Fruit fly (Drosophila melanogaster): ENCODE measurements around the gene Mau2.
A peak's percentile ranks its signal among the peaks of the same experiment; 100 is the strongest.

Gene Mau2

dm6 chr3R:15213362-15213989 is 4.5 kb downstream of the Mau2 start, which contains the start of the genes CG6654 and CG4210 (continued):
- TF ChIP-seq dimm (GFP tag; IDR thresholded peaks at IDR 0.05) (no peak), fru (optimal IDR thresholded peaks at IDR 0.05) (no peak), knrl (GFP tag; IDR thresholded peaks at IDR 0.05; ENCODE audit: partially characterized antibody) (peak; percentile 58; the same call in 2 of the 3 replicates), klu (GFP tag; IDR thresholded peaks at IDR 0.05) (no peak), z (GFP tag; IDR thresholded peaks at IDR 0.05) (no peak), crol (GFP tag; IDR thresholded peaks at IDR 0.05) (no peak), CG10959 (GFP tag; IDR thresholded peaks at IDR 0.05) (no peak), dan (GFP tag; IDR thresholded peaks at IDR 0.05) (no peak), Poxn (GFP tag; IDR thresholded peaks at IDR 0.05) (no peak), dysf (GFP tag; IDR thresholded peaks at IDR 0.05) (no peak; the same call in 2 of the 3 replicates), NK7.1 (GFP tag; optimal IDR thresholded peaks at IDR 0.05) (no peak), CG17802 (tag; optimal IDR thresholded peaks at IDR 0.05) (no peak), gfzf (GFP tag; optimal IDR thresholded peaks at IDR 0.05) (peak; percentile 86), pum (GFP tag; optimal IDR thresholded peaks at IDR 0.05) (no peak), twi (tag; optimal IDR thresholded peaks at IDR 0.05) (no peak), Ets65A (GFP tag) (no peak), jigr1 (GFP tag; IDR thresholded peaks at IDR 0.05) (no peak), CG11085 (GFP tag; IDR thresholded peaks at IDR 0.05) (no peak), Sry-β (GFP tag; optimal IDR thresholded peaks at IDR 0.05) (peak; percentile 15), slp2 (GFP tag; optimal IDR thresholded peaks at IDR 0.05) (no peak), kah (GFP tag; optimal IDR thresholded peaks at IDR 0.05) (no peak), tna (GFP tag; IDR thresholded peaks at IDR 0.05; ENCODE audit: partially characterized antibody) (no peak), peb (GFP tag; IDR thresholded peaks at IDR 0.05) (no peak), Max (GFP tag; optimal IDR thresholded peaks at IDR 0.05) (peak; percentile 14), Fer3 (tag; optimal IDR thresholded peaks at IDR 0.05) (no peak), chif (GFP tag; optimal IDR thresholded peaks at IDR 0.05) (no peak), Dll (GFP tag; IDR thresholded peaks at IDR 0.05; ENCODE audit: partially characterized antibody) (peak; percentile 69), CG3065 (GFP tag; optimal IDR thresholded peaks at IDR 0.05) (no peak), ken (GFP tag; IDR thresholded peaks at IDR 0.05) (no peak), E2f1 (GFP tag; IDR thresholded peaks at IDR 0.05) (no peak), tap (tag; optimal IDR thresholded peaks at IDR 0.05) (no peak), mam (GFP tag; optimal IDR thresholded peaks at IDR 0.05) (no peak), zf30C (GFP tag; optimal IDR thresholded peaks at IDR 0.05) (no peak), CG10321 (GFP tag; IDR thresholded peaks at IDR 0.05) (no peak), CG9932 (GFP tag; IDR thresholded peaks at IDR 0.05) (peak; percentile 54), ranshi (GFP tag; IDR thresholded peaks at IDR 0.05) (no peak), Awh (GFP tag; IDR thresholded peaks at IDR 0.05) (no peak), Lim3 (GFP tag; IDR thresholded peaks at IDR 0.05) (no peak), Ssrp (tag; optimal IDR thresholded peaks at IDR 0.05) (no peak), cad (GFP tag; optimal IDR thresholded peaks at IDR 0.05) (no peak), CG10209 (GFP tag; optimal IDR thresholded peaks at IDR 0.05) (no peak), Dfd (GFP tag; optimal IDR thresholded peaks at IDR 0.05) (no peak), CG4424 (GFP tag; optimal IDR thresholded peaks at IDR 0.05) (no peak), sug (tag; optimal IDR thresholded peaks at IDR 0.05) (peak; percentile 64), ro (GFP tag; IDR thresholded peaks at IDR 0.05) (no peak), CG17912 (GFP tag; optimal IDR thresholded peaks at IDR 0.05) (no peak), Dad (GFP tag; optimal IDR thresholded peaks at IDR 0.05) (no peak), ems (GFP tag; optimal IDR thresholded peaks at IDR 0.05) (no peak), TFAM (GFP tag; optimal IDR thresholded peaks at IDR 0.05) (no peak), Kr (GFP tag; optimal IDR thresholded peaks at IDR 0.05) (no peak), Scr (GFP tag; IDR thresholded peaks at IDR 0.05; ENCODE audit: partially characterized antibody) (peak; percentile 68), ara (GFP tag; IDR thresholded peaks at IDR 0.05) (no peak), NFAT (GFP tag; IDR thresholded peaks at IDR 0.05) (no peak)

Data from whole organism, embryonic.